Worm (Caenorhabditis elegans): ENCODE results near the gene soap-1.

DNA sequence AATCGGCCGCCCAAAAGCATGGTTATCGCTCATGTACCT is 22.2 kb upstream of the soap-1 start, which contains the start of gene hpo-9:
- no peak for TF ChIP-seq unc-30 (tag; optimal IDR thresholded peaks at IDR 0.05)
- no peak for TF ChIP-seq snpc-4 (tag; optimal IDR thresholded peaks at IDR 0.05)
- no peak for TF ChIP-seq hpl-2 (GFP tag; optimal IDR thresholded peaks at IDR 0.05)
- TF ChIP-seq dpl-1 (GFP tag; optimal IDR thresholded peaks at IDR 0.05) = no peak
- TF ChIP-seq efl-1 (optimal IDR thresholded peaks at IDR 0.05) = no peak
- TF ChIP-seq efl-1 (GFP tag; optimal IDR thresholded peaks at IDR 0.05 in 1 of 2) = no peak
- no peak for TF ChIP-seq nhr-28 (tag; optimal IDR thresholded peaks at IDR 0.05)
- TF ChIP-seq lin-13 (GFP tag; optimal IDR thresholded peaks at IDR 0.05) = no peak
- TF ChIP-seq lsy-2 (tag; optimal IDR thresholded peaks at IDR 0.05) = no peak
